Worm (Caenorhabditis elegans) whole organism, early embryonic: ENCODE results near the gene srz-60.

ENCODE experiments used
- B0310.2 ChIP-seq: sonication (generic microtip); optimal IDR thresholded peaks from 2 replicates; lab custom pipeline; 2016; ENCODE audit warnings: mild to moderate bottlenecking, missing genetic modification characterization, missing compliant biosample characterization
- F13C5.2 ChIP-seq: sonication (generic microtip); optimal IDR thresholded peaks from 2 replicates; lab custom pipeline; 2017; ENCODE audit warnings: mild to moderate bottlenecking, missing genetic modification characterization, inconsistent platforms, missing compliant biosample characterization
- aly-1 ChIP-seq: sonication (generic microtip); optimal IDR thresholded peaks from 2 replicates; lab custom pipeline; 2016; ENCODE audit warnings: missing genetic modification characterization, missing compliant biosample characterization
- ama-1 ChIP-seq: fragments of 150-350 bp; optimal IDR thresholded peaks from 2 replicates; lab custom pipeline; 2014
- ceh-13 ChIP-seq: fragments of 200-800 bp; sonication (Bioruptor generic); optimal IDR thresholded peaks from 2 replicates; lab custom pipeline; 2018; ENCODE audit warnings: mild to moderate bottlenecking, missing genetic modification characterization, missing compliant biosample characterization
- ceh-36 ChIP-seq: sonication (generic microtip); optimal IDR thresholded peaks from 2 replicates; lab custom pipeline; 2016; ENCODE audit warnings: missing genetic modification characterization, inconsistent platforms, missing compliant biosample characterization
- ets-7 ChIP-seq: sonication (generic microtip); optimal IDR thresholded peaks from 2 replicates; lab custom pipeline; 2016; ENCODE audit warnings: missing genotype, missing genetic modification characterization, missing compliant biosample characterization
- flt-1 ChIP-seq: fragments of 200-800 bp; sonication (Bioruptor generic); IDR thresholded peaks from 2 replicates; pipeline ENCODE4 v1.3.6; 2022; ENCODE audit warnings: missing genetic modification characterization, missing compliant biosample characterization
- hmbx-1 ChIP-seq: sonication (generic microtip); optimal IDR thresholded peaks from 2 replicates; lab custom pipeline; 2016; ENCODE audit warnings: mild to moderate bottlenecking, missing genetic modification characterization, missing compliant biosample characterization
- hmg-4 ChIP-seq: fragments of 200-800 bp; sonication (Bioruptor generic); optimal IDR thresholded peaks from 2 replicates; lab custom pipeline; 2018; ENCODE audit warnings: mild to moderate bottlenecking, missing genetic modification characterization, missing compliant biosample characterization
- hnd-1 ChIP-seq: sonication (generic microtip); optimal IDR thresholded peaks from 2 replicates; lab custom pipeline; 2016; ENCODE audit warnings: missing genetic modification characterization, missing compliant biosample characterization
- pes-1 ChIP-seq: fragments of 200-800 bp; sonication (Bioruptor generic); IDR thresholded peaks from 2 replicates; pipeline ENCODE4 v1.3.6; 2022; ENCODE audit warnings: missing genetic modification reagents, missing genetic modification characterization, missing compliant biosample characterization
- scrt-1 ChIP-seq: fragments of 200-800 bp; sonication (Bioruptor generic); IDR thresholded peaks from 2 replicates; pipeline ENCODE4 v1.3.6; 2022; ENCODE audit warnings: missing genetic modification characterization, missing compliant biosample characterization
- sea-1 ChIP-seq: fragments of 200-800 bp; sonication (Bioruptor generic); conservative IDR thresholded peaks from 2 replicates; pipeline ENCODE4 v1.3.6; 2022; ENCODE audit warnings: missing genetic modification characterization, missing compliant biosample characterization
- tbx-11 ChIP-seq: fragments of 200-800 bp; sonication (Bioruptor generic); IDR thresholded peaks from 2 replicates; pipeline ENCODE4 v1.3.6; 2022; ENCODE audit warnings: missing genetic modification characterization, missing compliant biosample characterization
- tbx-37 ChIP-seq: fragments of 200-800 bp; sonication (Bioruptor generic); conservative IDR thresholded peaks from 2 replicates; pipeline ENCODE4 v1.3.6; 2022; ENCODE audit warnings: missing genetic modification reagents, missing genetic modification characterization, missing compliant biosample characterization
- tra-4 ChIP-seq: sonication (generic microtip); optimal IDR thresholded peaks from 2 replicates; lab custom pipeline; 2017; ENCODE audit warnings: missing genetic modification characterization, missing compliant biosample characterization

The srz-60 gene

DNA sequence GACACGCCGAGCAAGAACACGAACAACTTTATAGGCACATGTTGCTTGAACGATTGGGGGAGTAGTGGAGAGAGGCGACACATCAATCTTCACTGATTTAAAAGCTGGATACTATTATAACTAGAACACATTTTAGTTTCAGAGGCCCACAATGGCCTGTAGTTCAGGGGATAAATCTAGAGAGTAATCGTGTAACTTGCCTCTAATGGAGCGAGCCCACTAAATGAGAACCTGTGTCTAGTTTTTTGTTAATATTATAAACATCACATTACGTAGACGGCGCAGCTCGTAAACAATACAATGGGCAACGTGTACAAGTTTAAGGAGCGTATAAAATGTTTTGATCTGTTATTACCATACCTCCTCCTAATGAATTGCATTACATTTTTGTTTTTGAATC lies 15.9 kb downstream of the srz-60 start, which contains the start of gene F58E2.5:
TSS of gene F58E2.5 (plus strand) at position 301 of the 400 bp plus-strand sequence.
- TF ChIP-seq ceh-13 (GFP tag; lab: Kevin White, UChicago), result no peak
- TF ChIP-seq tra-4 (tag; lab: Kevin White, UChicago), result no peak
- no peak for TF ChIP-seq aly-1
- no peak for TF ChIP-seq F13C5.2 (tag; lab: Kevin White, UChicago)
- no peak for TF ChIP-seq tbx-11 (GFP tag; lab: Robert Waterston, UW)
- TF ChIP-seq ets-7 (tag; lab: Kevin White, UChicago), result no peak
- TF ChIP-seq scrt-1, result no peak
- TF ChIP-seq pes-1 (GFP tag; lab: Robert Waterston, UW), result no peak
- TF ChIP-seq ceh-36 (tag; lab: Kevin White, UChicago), result no peak
- no peak for TF ChIP-seq tbx-37 (GFP tag; lab: Robert Waterston, UW)
- no peak for TF ChIP-seq hnd-1 (tag; lab: Kevin White, UChicago)
- no peak for TF ChIP-seq ama-1 (lab: Kevin White, UChicago)

DNA sequence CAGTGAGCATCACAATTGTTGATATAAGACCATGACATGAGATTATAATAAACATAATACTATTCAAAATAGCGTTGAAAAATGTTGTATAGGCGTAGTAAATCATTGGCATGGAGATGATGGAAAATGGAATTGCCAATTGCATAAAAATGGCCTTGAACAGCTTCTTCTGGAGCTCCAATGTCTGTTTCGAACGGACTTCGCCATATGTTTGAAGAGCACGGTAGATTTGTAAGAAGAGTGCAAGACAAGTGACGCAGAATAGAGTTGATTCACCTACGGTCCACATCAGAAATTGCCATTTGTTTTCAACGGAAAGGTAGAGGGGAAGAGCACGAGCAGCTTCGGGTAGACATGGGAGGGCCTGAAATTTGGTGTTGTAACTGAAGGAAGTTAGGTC lies 18.6 kb downstream of the srz-60 start:
- no peak for TF ChIP-seq B0310.2 (tag; lab: Kevin White, UChicago)
- no peak for TF ChIP-seq hnd-1 (tag; lab: Kevin White, UChicago)
- TF ChIP-seq ama-1 (lab: Kevin White, UChicago), result no peak
- TF ChIP-seq ceh-13 (GFP tag; lab: Kevin White, UChicago), result no peak
- TF ChIP-seq ets-7 (tag; lab: Kevin White, UChicago), result no peak
- TF ChIP-seq hmbx-1 (tag; lab: Kevin White, UChicago), result no peak
- TF ChIP-seq aly-1, result no peak
- TF ChIP-seq tbx-11 (GFP tag; lab: Robert Waterston, UW), result no peak
- TF ChIP-seq flt-1 (GFP tag; lab: Robert Waterston, UW), result no peak
- no peak for TF ChIP-seq hmg-4 (GFP tag; lab: Kevin White, UChicago)
- no peak for TF ChIP-seq F13C5.2 (tag; lab: Kevin White, UChicago)
- no peak for TF ChIP-seq scrt-1
- no peak for TF ChIP-seq pes-1 (GFP tag; lab: Robert Waterston, UW)
- no peak for TF ChIP-seq tra-4 (tag; lab: Kevin White, UChicago)
- TF ChIP-seq ceh-36 (tag; lab: Kevin White, UChicago), result no peak
- no peak for TF ChIP-seq tbx-37 (GFP tag; lab: Robert Waterston, UW)
- no peak for TF ChIP-seq sea-1 (GFP tag; lab: Robert Waterston, UW)

DNA sequence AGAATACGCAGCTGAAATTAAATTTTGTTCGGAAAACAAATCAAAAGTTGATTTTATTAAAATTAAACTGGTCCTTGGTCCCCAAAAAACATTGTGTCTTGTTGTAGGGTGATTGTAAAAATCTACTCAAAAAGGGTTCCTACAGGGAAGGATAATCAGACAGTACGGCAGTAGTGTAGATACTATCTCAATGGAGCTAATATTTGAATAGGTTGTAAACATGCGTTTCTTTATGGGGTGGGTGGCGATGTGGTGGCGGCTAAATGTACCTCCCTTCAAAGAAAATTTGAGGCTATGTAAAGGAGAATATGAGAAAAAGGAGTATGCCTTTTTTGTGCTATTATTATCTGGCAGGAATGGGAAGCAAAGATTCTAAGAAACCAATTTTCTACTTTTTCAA lies 23.8 kb downstream of the srz-60 start:
- TF ChIP-seq flt-1 (GFP tag; lab: Robert Waterston, UW) (no peak), ama-1 (lab: Kevin White, UChicago) (no peak), ceh-36 (tag; lab: Kevin White, UChicago) (no peak), ets-7 (tag; lab: Kevin White, UChicago) (no peak), scrt-1 (no peak), F13C5.2 (tag; lab: Kevin White, UChicago) (no peak), ceh-13 (GFP tag; lab: Kevin White, UChicago) (no peak), hnd-1 (tag; lab: Kevin White, UChicago) (no peak), tra-4 (tag; lab: Kevin White, UChicago) (no peak), hmbx-1 (tag; lab: Kevin White, UChicago) (no peak), aly-1 (no peak), tbx-11 (GFP tag; lab: Robert Waterston, UW) (no peak), tbx-37 (GFP tag; lab: Robert Waterston, UW) (no peak), B0310.2 (tag; lab: Kevin White, UChicago) (no peak), hmg-4 (GFP tag; lab: Kevin White, UChicago) (no peak), pes-1 (GFP tag; lab: Robert Waterston, UW) (no peak), sea-1 (GFP tag; lab: Robert Waterston, UW) (no peak)

DNA sequence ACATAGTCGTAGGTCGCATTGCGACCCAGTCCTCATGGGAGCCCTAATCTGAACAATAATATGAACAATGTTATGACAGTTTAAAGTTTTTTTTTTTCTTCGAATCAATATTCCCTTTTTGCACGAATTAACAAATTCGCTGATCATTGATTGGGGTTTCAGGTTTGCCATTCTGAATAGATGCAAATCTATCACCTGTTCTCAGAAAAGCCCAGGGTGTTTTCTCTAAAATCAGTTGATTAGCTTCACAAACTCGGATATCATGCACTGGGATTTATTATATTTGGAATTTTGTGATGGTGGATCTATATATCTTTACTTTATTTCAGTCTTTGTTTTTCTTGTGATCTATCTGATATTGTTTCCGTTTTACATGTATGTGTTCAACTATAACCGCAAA lies 24.6 kb downstream of the srz-60 start, which contains the start of gene srz-23:
TSS of gene srz-23 (plus strand) at position 263 of the 400 bp plus-strand sequence.
- TF ChIP-seq B0310.2 (tag; lab: Kevin White, UChicago) (no peak), tbx-11 (GFP tag; lab: Robert Waterston, UW) (no peak), scrt-1 (no peak), tra-4 (tag; lab: Kevin White, UChicago) (no peak), aly-1 (no peak), hmg-4 (GFP tag; lab: Kevin White, UChicago) (no peak), ets-7 (tag; lab: Kevin White, UChicago) (no peak), F13C5.2 (tag; lab: Kevin White, UChicago) (no peak), sea-1 (GFP tag; lab: Robert Waterston, UW) (no peak), tbx-37 (GFP tag; lab: Robert Waterston, UW) (no peak), flt-1 (GFP tag; lab: Robert Waterston, UW) (no peak), hmbx-1 (tag; lab: Kevin White, UChicago) (no peak), ama-1 (lab: Kevin White, UChicago) (no peak), ceh-13 (GFP tag; lab: Kevin White, UChicago) (no peak), hnd-1 (tag; lab: Kevin White, UChicago) (no peak), pes-1 (GFP tag; lab: Robert Waterston, UW) (no peak), ceh-36 (tag; lab: Kevin White, UChicago) (no peak)

DNA sequence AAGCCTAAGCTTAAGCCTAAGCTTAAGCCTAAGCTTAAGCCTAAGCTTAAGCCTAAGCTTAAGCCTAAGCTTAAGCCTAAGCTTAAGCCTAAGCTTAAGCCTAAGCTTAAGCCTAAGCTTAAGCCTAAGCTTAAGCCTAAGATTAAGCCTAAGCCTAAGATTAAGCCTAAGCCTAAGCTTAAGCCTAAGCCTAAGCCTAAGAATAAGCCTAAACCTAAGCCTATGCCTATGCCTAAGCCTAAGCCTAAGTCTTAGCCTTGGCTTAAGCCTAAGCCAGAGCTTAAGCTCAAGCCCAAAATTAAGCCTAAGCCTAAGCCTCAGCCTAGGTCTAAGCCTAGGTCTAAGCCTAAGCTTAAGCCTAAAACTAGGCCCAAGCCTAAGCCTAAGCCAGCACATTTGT lies 26.7 kb downstream of the srz-60 start:
- peak; percentile 94 for TF ChIP-seq ceh-36 (tag; lab: Kevin White, UChicago)

DNA sequence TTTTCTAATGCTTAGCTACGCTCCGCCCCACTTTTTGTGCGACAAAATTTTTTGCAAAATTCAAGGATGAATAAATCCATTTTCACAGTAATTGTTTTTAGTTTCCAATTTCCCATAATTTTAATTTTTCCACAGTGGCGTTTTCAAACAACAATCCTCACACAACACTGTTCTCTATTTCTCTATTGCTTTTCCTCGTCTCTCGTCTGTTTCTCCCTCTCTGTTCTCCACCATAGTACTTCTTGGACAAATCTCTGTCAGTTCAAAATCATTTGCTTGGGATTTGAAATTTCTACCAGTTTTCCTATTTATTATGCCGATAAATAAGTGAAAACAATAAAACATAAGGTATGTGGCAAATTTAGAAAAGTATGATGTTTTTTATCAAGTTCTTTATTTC lies 34.6 kb downstream of the srz-60 start, which contains the start of gene F58E2.4:
TSS of gene F58E2.4 (plus strand) at position 134 of the 400 bp plus-strand sequence.
- TF ChIP-seq scrt-1, result no peak
- no peak for TF ChIP-seq flt-1 (GFP tag; lab: Robert Waterston, UW)
- no peak for TF ChIP-seq hmg-4 (GFP tag; lab: Kevin White, UChicago)
- no peak for TF ChIP-seq aly-1
- no peak for TF ChIP-seq tbx-37 (GFP tag; lab: Robert Waterston, UW)
- TF ChIP-seq tra-4 (tag; lab: Kevin White, UChicago), result no peak
- TF ChIP-seq F13C5.2 (tag; lab: Kevin White, UChicago), result no peak
- no peak for TF ChIP-seq hnd-1 (tag; lab: Kevin White, UChicago)
- no peak for TF ChIP-seq ceh-13 (GFP tag; lab: Kevin White, UChicago)
- TF ChIP-seq ama-1 (lab: Kevin White, UChicago), result no peak
- no peak for TF ChIP-seq hmbx-1 (tag; lab: Kevin White, UChicago)
- no peak for TF ChIP-seq ets-7 (tag; lab: Kevin White, UChicago)
- no peak for TF ChIP-seq sea-1 (GFP tag; lab: Robert Waterston, UW)
